Fruit fly (Drosophila melanogaster) whole organism, embryonic: Measurements from ENCODE around the gene CG6700.

Experiments used
- Adf1 ChIP-seq: fragments of 200-800 bp; sonication (Bioruptor generic); IDR thresholded peaks from 2 replicates; pipeline ENCODE4 v1.3.6; 2022; ENCODE audit warnings: missing biosample characterization, missing genetic modification characterization
- BEAF-32 ChIP-seq: fragments of 200-800 bp; sonication (Bioruptor generic); optimal IDR thresholded peaks from 3 replicates; lab custom pipeline; 2017; ENCODE audit warnings: missing biosample characterization, missing genetic modification characterization, mild to moderate bottlenecking, moderate library complexity, missing genetic modification reagents
- Bdp1 ChIP-seq: fragments of 200-800 bp; sonication (Bioruptor generic); optimal IDR thresholded peaks from 3 replicates; lab custom pipeline; 2016; ENCODE audit warnings: missing biosample characterization, missing genetic modification characterization
- CG10431 ChIP-seq: fragments of 200-800 bp; sonication (Bioruptor generic); optimal IDR thresholded peaks from 3 replicates; lab custom pipeline; 2018; ENCODE audit warnings: missing biosample characterization, mild to moderate bottlenecking, missing genetic modification characterization
- CG12155 ChIP-seq: fragments of 200-800 bp; sonication (Bioruptor generic); optimal IDR thresholded peaks from 3 replicates; lab custom pipeline; 2016; ENCODE audit warnings: missing biosample characterization, missing genetic modification characterization
- CG13123 ChIP-seq: fragments of 200-800 bp; sonication (Bioruptor generic); optimal IDR thresholded peaks from 2 replicates; lab custom pipeline; 2016; ENCODE audit warnings: missing biosample characterization, missing genetic modification characterization
- CG13296 ChIP-seq: fragments of 200-800 bp; sonication (Bioruptor generic); optimal IDR thresholded peaks from 3 replicates; lab custom pipeline; 2018; ENCODE audit warnings: missing biosample characterization, mild to moderate bottlenecking, missing genetic modification characterization
- CG1603 ChIP-seq: fragments of 200-800 bp; sonication (Bioruptor generic); optimal IDR thresholded peaks from 2 replicates; lab custom pipeline; 2019; ENCODE audit warnings: missing biosample characterization, mild to moderate bottlenecking, missing genetic modification characterization, moderate library complexity
- CG17361 ChIP-seq: fragments of 200-800 bp; sonication (Bioruptor generic); IDR thresholded peaks from 3 replicates; pipeline ENCODE4 v1.3.6; 2022; ENCODE audit warnings: missing biosample characterization, missing genetic modification characterization
- CG17568 ChIP-seq: fragments of 200-800 bp; sonication (Bioruptor generic); optimal IDR thresholded peaks from 2 replicates; lab custom pipeline; 2018; ENCODE audit warnings: missing biosample characterization, mild to moderate bottlenecking, missing genetic modification characterization, moderate library complexity
- CG17829 ChIP-seq: fragments of 200-800 bp; optimal IDR thresholded peaks from 2 replicates; lab custom pipeline; 2019; ENCODE audit warnings: missing biosample characterization, mild to moderate bottlenecking, missing genetic modification characterization, moderate library complexity
- CG18764 ChIP-seq: fragments of 200-800 bp; sonication (Bioruptor generic); optimal IDR thresholded peaks from 3 replicates; lab custom pipeline; 2016; ENCODE audit warnings: missing biosample characterization, missing genetic modification characterization
- CG31224 ChIP-seq: fragments of 200-800 bp; sonication (Bioruptor generic); IDR thresholded peaks from 2 replicates; pipeline ENCODE4 v1.3.6; 2022; ENCODE audit warnings: missing biosample characterization, missing genetic modification characterization
- CG3281 ChIP-seq: fragments of 200-800 bp; sonication (Bioruptor generic); optimal IDR thresholded peaks from 3 replicates; lab custom pipeline; 2017; ENCODE audit warnings: missing biosample characterization, mild to moderate bottlenecking, missing genetic modification characterization
- CG3407 ChIP-seq: fragments of 200-800 bp; sonication (Bioruptor generic); optimal IDR thresholded peaks from 2 replicates; lab custom pipeline; 2018; ENCODE audit warnings: missing biosample characterization, mild to moderate bottlenecking, missing genetic modification characterization
- CG3726 ChIP-seq: fragments of 200-800 bp; sonication (Bioruptor generic); IDR thresholded peaks from 3 replicates; pipeline ENCODE4, ENCODE4 v1.3.6; 2022; ENCODE audit warnings: missing biosample characterization, missing genetic modification characterization
- CG4820 ChIP-seq: fragments of 200-800 bp; sonication (Bioruptor generic); optimal IDR thresholded peaks from 3 replicates; lab custom pipeline; 2016; ENCODE audit warnings: missing biosample characterization, missing genetic modification characterization
- CG6654 ChIP-seq: fragments of 200-800 bp; sonication (Bioruptor generic); optimal IDR thresholded peaks from 2 replicates; lab custom pipeline; 2017; ENCODE audit warnings: missing biosample characterization, mild to moderate bottlenecking, missing genetic modification characterization
- CG9727 ChIP-seq: fragments of 200-800 bp; sonication (Bioruptor generic); optimal IDR thresholded peaks from 3 replicates; lab custom pipeline; 2017; ENCODE audit warnings: missing biosample characterization, mild to moderate bottlenecking, missing genetic modification characterization
- Camta ChIP-seq: fragments of 200-800 bp; sonication (Bioruptor generic); optimal IDR thresholded peaks from 2 replicates; lab custom pipeline; 2016; ENCODE audit warnings: missing biosample characterization, missing genetic modification characterization
- D19A ChIP-seq: fragments of 200-800 bp; optimal IDR thresholded peaks from 3 replicates; lab custom pipeline; 2019; ENCODE audit warnings: missing biosample characterization, mild to moderate bottlenecking, missing genetic modification characterization, moderate library complexity
- Dek ChIP-seq: fragments of 200-800 bp; sonication (Bioruptor generic); optimal IDR thresholded peaks from 3 replicates; lab custom pipeline; 2019; ENCODE audit warnings: missing biosample characterization, mild to moderate bottlenecking, missing genetic modification characterization, moderate library complexity
- Dp ChIP-seq: fragments of 200-800 bp; sonication (Bioruptor generic); optimal IDR thresholded peaks from 2 replicates; lab custom pipeline; 2018; ENCODE audit warnings: missing biosample characterization, mild to moderate bottlenecking, missing genetic modification characterization, moderate library complexity
- Gug ChIP-seq: fragments of 200-800 bp; sonication (Bioruptor generic); IDR thresholded peaks from 4 replicates; pipeline ENCODE4 v1.3.6; 2022; ENCODE audit warnings: missing biosample characterization, missing genetic modification characterization
- Jarid2 ChIP-seq: fragments of 200-800 bp; sonication (Bioruptor generic); optimal IDR thresholded peaks from 3 replicates; lab custom pipeline; 2017; ENCODE audit warnings: mild to moderate bottlenecking, missing biosample characterization, missing genetic modification reagents, missing genetic modification characterization
- Med ChIP-seq: fragments of 200-800 bp; sonication (Bioruptor generic); peaks from one replicate; lab custom pipeline; 2016; ENCODE audit warnings: missing biosample characterization, missing genetic modification characterization, mild to moderate bottlenecking, inconsistent platforms, moderate library complexity
- Spps ChIP-seq: fragments of 200-800 bp; sonication (Bioruptor generic); optimal IDR thresholded peaks from 2 replicates; lab custom pipeline; 2018; ENCODE audit warnings: missing biosample characterization, mild to moderate bottlenecking, missing genetic modification characterization
- Sry-δ ChIP-seq: fragments of 200-800 bp; sonication (Bioruptor generic); optimal IDR thresholded peaks from 2 replicates; lab custom pipeline; 2016; ENCODE audit warnings: missing biosample characterization, missing genetic modification characterization
- TFAM ChIP-seq: fragments of 200-800 bp; sonication (Bioruptor generic); optimal IDR thresholded peaks from 2 replicates; lab custom pipeline; 2017; ENCODE audit warnings: missing biosample characterization, missing genetic modification characterization, inconsistent platforms
- Usf ChIP-seq: fragments of 200-800 bp; sonication (Bioruptor generic); optimal IDR thresholded peaks from 2 replicates; lab custom pipeline; 2017; ENCODE audit warnings: missing genotype, missing biosample characterization, missing genetic modification characterization
- aop ChIP-seq: fragments of 200-800 bp; sonication (Bioruptor generic); IDR thresholded peaks from 2 replicates; pipeline ENCODE4 v1.3.6; 2022; ENCODE audit warnings: missing biosample characterization, missing genetic modification characterization
- ara ChIP-seq: fragments of 200-800 bp; sonication (Bioruptor generic); IDR thresholded peaks from 2 replicates; pipeline ENCODE4 v1.3.6; 2022; ENCODE audit warnings: missing biosample characterization, missing genetic modification characterization
- cwo ChIP-seq: fragments of 200-800 bp; sonication (Bioruptor generic); optimal IDR thresholded peaks from 3 replicates; lab custom pipeline; 2017; ENCODE audit warnings: missing biosample characterization, missing genetic modification characterization, mild to moderate bottlenecking, moderate library complexity, missing genetic modification reagents
- dm ChIP-seq: fragments of 200-800 bp; sonication (Bioruptor generic); optimal IDR thresholded peaks from 3 replicates; lab custom pipeline; 2016; ENCODE audit warnings: missing biosample characterization, missing genetic modification characterization
- exex ChIP-seq: fragments of 200-800 bp; sonication (Bioruptor generic); optimal IDR thresholded peaks from 4 replicates; lab custom pipeline; 2018; ENCODE audit warnings: missing biosample characterization, mild to moderate bottlenecking, missing genetic modification characterization, moderate library complexity
- fu2 ChIP-seq: fragments of 200-800 bp; sonication (Bioruptor generic); optimal IDR thresholded peaks from 2 replicates; lab custom pipeline; 2016; ENCODE audit warnings: missing biosample characterization, missing genetic modification characterization
- gsb-n ChIP-seq: fragments of 200-800 bp; sonication (Bioruptor generic); optimal IDR thresholded peaks from 3 replicates; lab custom pipeline; 2018; ENCODE audit warnings: missing biosample characterization, mild to moderate bottlenecking, missing genetic modification characterization
- lilli ChIP-seq: fragments of 200-800 bp; sonication (Bioruptor generic); optimal IDR thresholded peaks from 3 replicates; lab custom pipeline; 2016; ENCODE audit warnings: missing biosample characterization, missing genetic modification characterization
- luna ChIP-seq: fragments of 200-800 bp; sonication (Bioruptor generic); optimal IDR thresholded peaks from 2 replicates; lab custom pipeline; 2016; ENCODE audit warnings: missing biosample characterization, missing genetic modification characterization
- odd ChIP-seq: fragments of 200-800 bp; sonication (Bioruptor generic); optimal IDR thresholded peaks from 2 replicates; lab custom pipeline; 2017; ENCODE audit warnings: missing biosample characterization, mild to moderate bottlenecking, missing genetic modification characterization
- phol ChIP-seq: fragments of 200-800 bp; sonication (Bioruptor generic); optimal IDR thresholded peaks from 3 replicates; lab custom pipeline; 2018; ENCODE audit warnings: missing biosample characterization, mild to moderate bottlenecking, missing genetic modification characterization, moderate library complexity
- pita ChIP-seq: fragments of 200-800 bp; sonication (Bioruptor generic); optimal IDR thresholded peaks from 2 replicates; lab custom pipeline; 2017; ENCODE audit warnings: missing biosample characterization, mild to moderate bottlenecking, missing genetic modification characterization
- repo ChIP-seq: fragments of 200-800 bp; sonication (Bioruptor generic); optimal IDR thresholded peaks from 2 replicates; lab custom pipeline; 2016; ENCODE audit warnings: missing biosample characterization, missing genetic modification characterization
- sens-2 ChIP-seq: fragments of 200-800 bp; sonication (Bioruptor generic); IDR thresholded peaks from 2 replicates; pipeline ENCODE4 v1.3.6; 2022; ENCODE audit warnings: missing biosample characterization, missing genetic modification characterization
- sima ChIP-seq: fragments of 200-800 bp; sonication (Bioruptor generic); optimal IDR thresholded peaks from 2 replicates; lab custom pipeline; 2016; ENCODE audit warnings: missing biosample characterization, missing genetic modification characterization
- slp2 ChIP-seq: fragments of 200-800 bp; sonication (Bioruptor generic); optimal IDR thresholded peaks from 2 replicates; lab custom pipeline; 2016; ENCODE audit warnings: missing biosample characterization, missing genetic modification characterization
- sob ChIP-seq: fragments of 200-800 bp; sonication (Bioruptor generic); IDR thresholded peaks from 2 replicates; pipeline ENCODE4 v1.3.6; 2022; ENCODE audit warnings: missing biosample characterization, missing genetic modification characterization
- unc-4 ChIP-seq: fragments of 200-800 bp; sonication (Bioruptor generic); IDR thresholded peaks from 2 replicates; pipeline ENCODE4 v1.3.6; 2022; ENCODE audit warnings: missing biosample characterization, missing genetic modification characterization; ENCODE audit not compliant: partially characterized antibody
- yki ChIP-seq: fragments of >200 bp; optimal IDR thresholded peaks from 3 replicates; lab custom pipeline; 2018
- z ChIP-seq: fragments of 200-800 bp; sonication (Bioruptor generic); IDR thresholded peaks from 3 replicates; pipeline ENCODE4 v1.3.6; 2022; ENCODE audit warnings: missing biosample characterization, missing genetic modification characterization

Gene CG6700

dm6 chr2L:10850320-10850990 is 8.1 kb upstream of the CG6700 start, which contains the start of gene porin (continued):
- no peak for TF ChIP-seq CG3726 (GFP tag; lab: Robert Waterston, UW)
- no peak for TF ChIP-seq Dek
- no peak for TF ChIP-seq repo (GFP tag; lab: Kevin White, UChicago)
- TF ChIP-seq CG17568 = no peak
- TF ChIP-seq Usf (GFP tag; lab: Kevin White, UChicago) = no peak
- peak; percentile 2 for TF ChIP-seq CG9727 (GFP tag; lab: Kevin White, UChicago)
- TF ChIP-seq Gug = no peak
- TF ChIP-seq Camta (GFP tag; lab: Kevin White, UChicago) = no peak
- peak; percentile 71 for TF ChIP-seq Dp
- TF ChIP-seq Adf1 (GFP tag; lab: Robert Waterston, UW) = 0 out of 2 replicates have a peak, but pooled peaks have one; percentile 17
- TF ChIP-seq BEAF-32 (GFP tag; lab: Kevin White, UChicago) = peak; percentile 46
- peak; percentile 23; the same call in 1 of the 2 replicates for TF ChIP-seq sob
- peak; percentile 19 for TF ChIP-seq Spps (tag; lab: Kevin White, UChicago)
- TF ChIP-seq Jarid2 (GFP tag; lab: Kevin White, UChicago) = peak; percentile 60
- TF ChIP-seq sima (GFP tag; lab: Kevin White, UChicago) = no peak
- TF ChIP-seq CG17829 = peak; percentile 49
- no peak for TF ChIP-seq sens-2 (GFP tag; lab: Robert Waterston, UW)
- no peak for TF ChIP-seq CG6654 (GFP tag; lab: Kevin White, UChicago)
- TF ChIP-seq dm (GFP tag; lab: Kevin White, UChicago) = peak; percentile 82
- peak; percentile 84 for TF ChIP-seq CG1603 (tag; lab: Kevin White, UChicago)
- TF ChIP-seq fu2 (GFP tag; lab: Kevin White, UChicago) = no peak
- no peak for TF ChIP-seq Bdp1 (GFP tag; lab: Kevin White, UChicago)
- no peak for TF ChIP-seq CG3407 (GFP tag; lab: Kevin White, UChicago)
- no peak for TF ChIP-seq yki
- TF ChIP-seq ara (GFP tag; lab: Robert Waterston, UW) = peak; percentile 16; the same call in 1 of the 2 replicates
- no peak for TF ChIP-seq odd (GFP tag; lab: Kevin White, UChicago)
- no peak for TF ChIP-seq slp2
- peak; percentile 30 for TF ChIP-seq CG10431 (GFP tag; lab: Kevin White, UChicago)
- peak; percentile 87 for TF ChIP-seq exex (tag; lab: Kevin White, UChicago)
- peak; percentile 48 for TF ChIP-seq phol (tag; lab: Kevin White, UChicago)
- peak; percentile 1 for TF ChIP-seq gsb-n
- peak; percentile 86 for TF ChIP-seq Med
- no peak for TF ChIP-seq CG18764 (GFP tag; lab: Kevin White, UChicago)
- no peak for TF ChIP-seq unc-4 (GFP tag; lab: Robert Waterston, UW)
- TF ChIP-seq TFAM = no peak
- no peak for TF ChIP-seq CG13123 (GFP tag; lab: Kevin White, UChicago)
- no peak for TF ChIP-seq CG31224 (GFP tag; lab: Robert Waterston, UW)
- no peak for TF ChIP-seq cwo (GFP tag; lab: Kevin White, UChicago)
- TF ChIP-seq pita = no peak
- no peak for TF ChIP-seq aop (GFP tag; lab: Robert Waterston, UW)
- TF ChIP-seq D19A (tag; lab: Kevin White, UChicago) = peak; percentile 1
- peak; percentile 33 for TF ChIP-seq CG13296 (GFP tag; lab: Kevin White, UChicago)
- TF ChIP-seq luna (GFP tag; lab: Kevin White, UChicago) = no peak
- peak; percentile 6 for TF ChIP-seq CG12155 (GFP tag; lab: Kevin White, UChicago)
- TF ChIP-seq Sry-δ (GFP tag; lab: Kevin White, UChicago) = peak; percentile 50
- peak; percentile 8 for TF ChIP-seq lilli (GFP tag; lab: Kevin White, UChicago)
- no peak for TF ChIP-seq CG3281 (GFP tag; lab: Kevin White, UChicago)
- TF ChIP-seq z = 0 out of 3 replicates have a peak, but pooled peaks have one; percentile 25
- peak; percentile 4 for TF ChIP-seq CG4820 (GFP tag; lab: Kevin White, UChicago)
- 0 out of 3 replicates have a peak, but pooled peaks have one; percentile 17 for TF ChIP-seq CG17361 (GFP tag; lab: Robert Waterston, UW)
